Worm (Caenorhabditis elegans) whole organism, L4/young adult: ENCODE measurements around the gene irk-2.

ENCODE experiments used
- W03F9.2 ChIP-seq: fragments of 150-350 bp; optimal IDR thresholded peaks from 2 replicates; lab custom pipeline; 2014; ENCODE audit warnings: missing biosample characterization, missing genetic modification characterization
- dao-5 ChIP-seq: sonication (generic microtip); optimal IDR thresholded peaks from 2 replicates; lab custom pipeline; 2016; ENCODE audit warnings: missing genotype, missing genetic modification characterization, moderate library complexity, missing compliant biosample characterization
- him-1 ChIP-seq: sonication (generic microtip); optimal IDR thresholded peaks from 2 replicates; lab custom pipeline; 2016; ENCODE audit warnings: missing genotype, missing genetic modification reagents, missing genetic modification characterization, missing compliant biosample characterization

- no peak for TF ChIP-seq dao-5 (tag; lab: Kevin White, UChicago)
- no peak for TF ChIP-seq him-1 (tag; lab: Kevin White, UChicago)
- no peak for TF ChIP-seq W03F9.2 (tag; lab: Kevin White, UChicago)
Measured at ce11 chrX:706490-706889, 7.8 kb downstream of the irk-2 start, which contains the start of gene M02A10.1.
